Worm (Caenorhabditis elegans) whole organism, L2 larva: Measurements from ENCODE around the gene T26H5.8.

ENCODE experiments used
- ZK546.5 ChIP-seq: sonication (generic microtip); optimal IDR thresholded peaks from 2 replicates; lab custom pipeline; 2017; ENCODE audit warnings: missing biosample characterization, missing genetic modification characterization
- ama-1 ChIP-seq: fragments of 150-350 bp; optimal IDR thresholded peaks from 2 replicates; lab custom pipeline; 2018; ENCODE audit warnings: inconsistent platforms
- dmd-4 ChIP-seq: sonication (generic microtip); optimal IDR thresholded peaks from 2 replicates; lab custom pipeline; 2017; ENCODE audit warnings: missing biosample characterization, missing genetic modification characterization
- fos-1 ChIP-seq: fragments of 150-350 bp; optimal IDR thresholded peaks from 2 replicates; lab custom pipeline; 2014; ENCODE audit warnings: missing biosample characterization, missing genetic modification characterization
- nhr-10 ChIP-seq: sonication (generic microtip); optimal IDR thresholded peaks from 2 replicates; lab custom pipeline; 2017; ENCODE audit warnings: missing biosample characterization, missing genetic modification characterization
- nhr-11 ChIP-seq: fragments of 150-350 bp; optimal IDR thresholded peaks from 2 replicates; lab custom pipeline; 2014; ENCODE audit warnings: missing biosample characterization, missing genetic modification characterization
- nhr-77 ChIP-seq: fragments of 150-350 bp; optimal IDR thresholded peaks from 2 replicates; lab custom pipeline; 2014; ENCODE audit warnings: missing biosample characterization, missing genetic modification characterization
- snpc-4 ChIP-seq: fragments of 150-350 bp; optimal IDR thresholded peaks from 2 replicates; lab custom pipeline; 2014; ENCODE audit warnings: missing biosample characterization, missing genetic modification characterization
- unc-55 ChIP-seq: fragments of 150-350 bp; sonication (generic microtip); optimal IDR thresholded peaks from 3 replicates; lab custom pipeline; 2014; ENCODE audit warnings: missing biosample characterization, missing genetic modification reagents, missing genetic modification characterization
- unc-62 ChIP-seq: fragments of 150-350 bp; optimal IDR thresholded peaks from 2 replicates; lab custom pipeline; 2014; ENCODE audit warnings: missing biosample characterization, missing genetic modification reagents, missing genetic modification characterization
- ztf-11 ChIP-seq: sonication (generic microtip); optimal IDR thresholded peaks from 2 replicates; lab custom pipeline; 2017; ENCODE audit warnings: missing biosample characterization, missing genetic modification characterization

ce11 chrV:15480505-15481075 lies 48.1 kb upstream of the T26H5.8 start:
- TF ChIP-seq nhr-11 (tag; lab: Kevin White, UChicago) (no peak), nhr-77 (tag; lab: Kevin White, UChicago) (no peak), dmd-4 (no peak), ama-1 (lab: Kevin White, UChicago) (no peak), fos-1 (tag; lab: Kevin White, UChicago) (no peak), unc-55 (GFP tag; lab: Kevin White, UChicago) (no peak), nhr-10 (tag; lab: Kevin White, UChicago) (no peak), snpc-4 (tag; lab: Kevin White, UChicago) (no peak), ZK546.5 (tag; lab: Kevin White, UChicago) (no peak), ztf-11 (tag; lab: Kevin White, UChicago) (no peak), unc-62 (GFP tag; lab: Kevin White, UChicago) (no peak)
